Fruit fly (Drosophila melanogaster) whole organism, embryonic: ENCODE data around the gene Muc91C.
A peak's percentile ranks its signal among the peaks of the same experiment; 100 is the strongest.

ENCODE experiments used
- ATbp ChIP-seq: fragments of 200-800 bp; sonication (Bioruptor generic); optimal IDR thresholded peaks from 2 replicates; lab custom pipeline; 2017; ENCODE audit warnings: missing biosample characterization, mild to moderate bottlenecking, missing genetic modification characterization, missing genetic modification reagents
- Aef1 ChIP-seq: fragments of 200-800 bp; sonication (Bioruptor generic); IDR thresholded peaks from 3 replicates; pipeline ENCODE4 v1.3.6; 2022; ENCODE audit warnings: missing biosample characterization, missing genetic modification characterization
- B-H1 ChIP-seq: fragments of 200-800 bp; sonication (Bioruptor generic); IDR thresholded peaks from 3 replicates; pipeline ENCODE4 v1.3.6; 2022; ENCODE audit warnings: missing biosample characterization, missing genetic modification characterization
- CG10431 ChIP-seq: fragments of 200-800 bp; sonication (Bioruptor generic); optimal IDR thresholded peaks from 3 replicates; lab custom pipeline; 2018; ENCODE audit warnings: missing biosample characterization, mild to moderate bottlenecking, missing genetic modification characterization
- CG10959 ChIP-seq: fragments of 200-800 bp; sonication (Bioruptor generic); IDR thresholded peaks from 2 replicates; pipeline ENCODE4 v1.3.6; 2022; ENCODE audit warnings: missing biosample characterization, missing genetic modification characterization
- CG12219 ChIP-seq: fragments of 200-800 bp; sonication (Bioruptor generic); optimal IDR thresholded peaks from 3 replicates; lab custom pipeline; 2018; ENCODE audit warnings: missing biosample characterization, mild to moderate bottlenecking, missing genetic modification characterization
- CG12659 ChIP-seq: fragments of 200-800 bp; sonication (Bioruptor generic); optimal IDR thresholded peaks from 3 replicates; lab custom pipeline; 2017; ENCODE audit warnings: mild to moderate bottlenecking, missing biosample characterization, missing genetic modification reagents, missing genetic modification characterization
- CG13287 ChIP-seq: fragments of 200-800 bp; sonication (Bioruptor generic); IDR thresholded peaks from 2 replicates; pipeline ENCODE4 v1.3.6; 2022; ENCODE audit warnings: missing biosample characterization, missing genetic modification characterization; ENCODE audit not compliant: partially characterized antibody
- CG13624 ChIP-seq: fragments of 200-800 bp; sonication (Bioruptor generic); optimal IDR thresholded peaks from 2 replicates; lab custom pipeline; 2016; ENCODE audit warnings: missing biosample characterization, missing genetic modification characterization
- CG18262 ChIP-seq: fragments of 200-800 bp; optimal IDR thresholded peaks from 3 replicates; lab custom pipeline; 2019; ENCODE audit warnings: missing biosample characterization, mild to moderate bottlenecking, missing genetic modification characterization, moderate library complexity
- CG1832 ChIP-seq: fragments of 200-800 bp; sonication (Bioruptor generic); optimal IDR thresholded peaks from 2 replicates; lab custom pipeline; 2017; ENCODE audit warnings: missing biosample characterization, mild to moderate bottlenecking, missing genetic modification characterization, inconsistent platforms
- CG2712 ChIP-seq: fragments of 200-800 bp; optimal IDR thresholded peaks from 3 replicates; lab custom pipeline; 2019; ENCODE audit warnings: missing biosample characterization, mild to moderate bottlenecking, missing genetic modification characterization, moderate library complexity
- CG32767 ChIP-seq: fragments of 200-800 bp; sonication (Bioruptor generic); IDR thresholded peaks from 2 replicates; pipeline ENCODE4 v1.3.6; 2022; ENCODE audit warnings: missing biosample characterization, missing genetic modification characterization
- CG3407 ChIP-seq: fragments of 200-800 bp; sonication (Bioruptor generic); optimal IDR thresholded peaks from 2 replicates; lab custom pipeline; 2018; ENCODE audit warnings: missing biosample characterization, mild to moderate bottlenecking, missing genetic modification characterization
- CG43689 ChIP-seq: fragments of 200-800 bp; sonication (Bioruptor generic); IDR thresholded peaks from 2 replicates; pipeline ENCODE4 v1.3.6; 2022; ENCODE audit warnings: missing biosample characterization, missing genetic modification characterization
- CG4424 ChIP-seq: fragments of 200-800 bp; sonication (Bioruptor generic); optimal IDR thresholded peaks from 3 replicates; lab custom pipeline; 2016; ENCODE audit warnings: missing biosample characterization, missing genetic modification characterization
- CG5953 ChIP-seq: fragments of 200-800 bp; sonication (Bioruptor generic); IDR thresholded peaks from 2 replicates; pipeline ENCODE4 v1.3.6; 2022; ENCODE audit warnings: missing biosample characterization, missing genetic modification characterization
- CG6683 ChIP-seq: fragments of 200-800 bp; sonication (Bioruptor generic); optimal IDR thresholded peaks from 2 replicates; lab custom pipeline; 2017; ENCODE audit warnings: missing biosample characterization, mild to moderate bottlenecking, missing genetic modification characterization, missing genetic modification reagents
- CG7839 ChIP-seq: fragments of 200-800 bp; sonication (Bioruptor generic); optimal IDR thresholded peaks from 3 replicates; lab custom pipeline; 2018; ENCODE audit warnings: missing biosample characterization, mild to moderate bottlenecking, missing genetic modification characterization, moderate library complexity
- CG8388 ChIP-seq: fragments of 200-800 bp; sonication (Bioruptor generic); optimal IDR thresholded peaks from 2 replicates; lab custom pipeline; 2019; ENCODE audit warnings: missing biosample characterization, mild to moderate bottlenecking, missing genetic modification characterization, moderate library complexity
- CG9609 ChIP-seq: fragments of 200-800 bp; sonication (Bioruptor generic); optimal IDR thresholded peaks from 3 replicates; lab custom pipeline; 2016; ENCODE audit warnings: missing biosample characterization, missing genetic modification characterization
- CHES-1-like ChIP-seq: fragments of 200-800 bp; sonication (Bioruptor generic); optimal IDR thresholded peaks from 2 replicates; lab custom pipeline; 2016; ENCODE audit warnings: missing biosample characterization, missing genetic modification characterization
- CrebB ChIP-seq: fragments of 200-800 bp; sonication (Bioruptor generic); optimal IDR thresholded peaks from 3 replicates; lab custom pipeline; 2018; ENCODE audit warnings: missing biosample characterization, mild to moderate bottlenecking, missing genetic modification characterization
- Dip3 ChIP-seq: fragments of 200-800 bp; sonication (Bioruptor generic); optimal IDR thresholded peaks from 3 replicates; lab custom pipeline; 2016; ENCODE audit warnings: missing biosample characterization, missing genetic modification characterization
- Dll ChIP-seq: fragments of 200-800 bp; sonication (Bioruptor generic); IDR thresholded peaks from 4 replicates; pipeline ENCODE4 v1.3.6; 2022; ENCODE audit warnings: missing biosample characterization, missing genetic modification characterization; ENCODE audit not compliant: partially characterized antibody
- HLH54F ChIP-seq: fragments of 200-800 bp; sonication (Bioruptor generic); optimal IDR thresholded peaks from 3 replicates; lab custom pipeline; 2016; ENCODE audit warnings: missing biosample characterization, missing genetic modification characterization
- HLHmδ ChIP-seq: fragments of 200-800 bp; sonication (Bioruptor generic); optimal IDR thresholded peaks from 2 replicates; lab custom pipeline; 2018; ENCODE audit warnings: missing biosample characterization, mild to moderate bottlenecking, missing genetic modification characterization, moderate library complexity
- HmgD ChIP-seq: fragments of 200-800 bp; sonication (Bioruptor generic); optimal IDR thresholded peaks from 3 replicates; lab custom pipeline; 2016; ENCODE audit warnings: missing biosample characterization, missing genetic modification characterization
- Mad ChIP-seq: fragments of 200-800 bp; sonication (Bioruptor generic); optimal IDR thresholded peaks from 2 replicates; lab custom pipeline; 2016; ENCODE audit warnings: missing biosample characterization, missing genetic modification characterization
- Mrtf ChIP-seq: fragments of 200-800 bp; sonication (Bioruptor generic); IDR thresholded peaks from 3 replicates; pipeline ENCODE4 v1.3.6; 2022; ENCODE audit warnings: missing biosample characterization, missing genetic modification characterization
- chif ChIP-seq, 2 experiments: fragments of 200-800 bp; sonication (Bioruptor generic); optimal IDR thresholded peaks; 3 replicates each; lab custom pipeline; 2016; ENCODE audit warnings: missing biosample characterization in 2 of 2, missing genetic modification characterization in 2 of 2
- chinmo ChIP-seq: fragments of 200-800 bp; sonication (Bioruptor generic); IDR thresholded peaks from 4 replicates; pipeline ENCODE4 v1.3.6; 2022; ENCODE audit warnings: missing biosample characterization, missing genetic modification characterization; ENCODE audit not compliant: partially characterized antibody
- dati ChIP-seq: fragments of 200-800 bp; sonication (Bioruptor generic); IDR thresholded peaks from 2 replicates; pipeline ENCODE4 v1.3.6; 2022; ENCODE audit warnings: missing biosample characterization, missing genetic modification characterization
- inv ChIP-seq: fragments of 200-800 bp; sonication (Bioruptor generic); IDR thresholded peaks from 2 replicates; pipeline ENCODE4 v1.3.6; 2022; ENCODE audit warnings: missing biosample characterization, missing genetic modification characterization; ENCODE audit not compliant: partially characterized antibody
- kay ChIP-seq: fragments of 200-800 bp; sonication (Bioruptor generic); optimal IDR thresholded peaks from 2 replicates; lab custom pipeline; 2016; ENCODE audit warnings: missing biosample characterization, missing genetic modification characterization
- nau ChIP-seq: fragments of 200-800 bp; sonication (Bioruptor generic); optimal IDR thresholded peaks from 3 replicates; lab custom pipeline; 2017; ENCODE audit warnings: missing biosample characterization, mild to moderate bottlenecking, missing genetic modification characterization, missing genetic modification reagents
- p53 ChIP-seq: fragments of 200-800 bp; sonication (Bioruptor generic); optimal IDR thresholded peaks from 2 replicates; lab custom pipeline; 2016; ENCODE audit warnings: missing biosample characterization, missing genetic modification characterization
- pan ChIP-seq, 4 experiments: fragments of >200 bp in 3 of 4; fragments of 200-800 bp in 1 of 4; sonication (Bioruptor generic) in 1 of 4; optimal IDR thresholded peaks in 3 of 4; IDR thresholded peaks in 1 of 4; 2 replicates each; pipeline versions ENCODE4 v1.3.6 to Lab custom; 2017 to 2022; ENCODE audit warnings: missing biosample characterization in 2 of 4, missing genetic modification characterization in 2 of 4, mixed read lengths in 1 of 4
- repo ChIP-seq: fragments of 200-800 bp; sonication (Bioruptor generic); optimal IDR thresholded peaks from 2 replicates; lab custom pipeline; 2016; ENCODE audit warnings: missing biosample characterization, missing genetic modification characterization
- row ChIP-seq: fragments of 200-800 bp; sonication (Bioruptor generic); IDR thresholded peaks from 3 replicates; pipeline ENCODE4 v1.3.6; 2022; ENCODE audit warnings: missing biosample characterization, missing genetic modification characterization
- salm ChIP-seq: fragments of 200-800 bp; sonication (Bioruptor generic); optimal IDR thresholded peaks from 2 replicates; lab custom pipeline; 2018; ENCODE audit warnings: missing biosample characterization, mild to moderate bottlenecking, missing genetic modification characterization
- shn ChIP-seq: fragments of 200-800 bp; sonication (Bioruptor generic); optimal IDR thresholded peaks from 3 replicates; lab custom pipeline; 2016; ENCODE audit warnings: missing biosample characterization, missing genetic modification characterization
- slbo ChIP-seq: fragments of 200-800 bp; sonication (Bioruptor generic); IDR thresholded peaks from 2 replicates; pipeline ENCODE4 v1.3.6; 2022; ENCODE audit warnings: missing biosample characterization, missing genetic modification characterization
- toy ChIP-seq: fragments of 200-800 bp; sonication (Bioruptor generic); IDR thresholded peaks from 2 replicates; pipeline ENCODE4 v1.3.6; 2022; ENCODE audit warnings: missing biosample characterization, missing genetic modification characterization
- trem ChIP-seq: fragments of 200-800 bp; optimal IDR thresholded peaks from 3 replicates; lab custom pipeline; 2019; ENCODE audit warnings: missing biosample characterization, mild to moderate bottlenecking, missing genetic modification characterization, moderate library complexity
- trh ChIP-seq: fragments of 200-800 bp; sonication (Bioruptor generic); optimal IDR thresholded peaks from 2 replicates; lab custom pipeline; 2016; ENCODE audit warnings: missing biosample characterization, missing genetic modification characterization
- unpg ChIP-seq: fragments of 200-800 bp; sonication (Bioruptor generic); optimal IDR thresholded peaks from 3 replicates; lab custom pipeline; 2018; ENCODE audit warnings: missing biosample characterization, mild to moderate bottlenecking, missing genetic modification characterization, moderate library complexity
- vvl ChIP-seq: fragments of 200-800 bp; sonication (Bioruptor generic); IDR thresholded peaks from 2 replicates; pipeline ENCODE4 v1.3.6; 2022; ENCODE audit warnings: missing biosample characterization, missing genetic modification characterization

Muc91C gene

DNA sequence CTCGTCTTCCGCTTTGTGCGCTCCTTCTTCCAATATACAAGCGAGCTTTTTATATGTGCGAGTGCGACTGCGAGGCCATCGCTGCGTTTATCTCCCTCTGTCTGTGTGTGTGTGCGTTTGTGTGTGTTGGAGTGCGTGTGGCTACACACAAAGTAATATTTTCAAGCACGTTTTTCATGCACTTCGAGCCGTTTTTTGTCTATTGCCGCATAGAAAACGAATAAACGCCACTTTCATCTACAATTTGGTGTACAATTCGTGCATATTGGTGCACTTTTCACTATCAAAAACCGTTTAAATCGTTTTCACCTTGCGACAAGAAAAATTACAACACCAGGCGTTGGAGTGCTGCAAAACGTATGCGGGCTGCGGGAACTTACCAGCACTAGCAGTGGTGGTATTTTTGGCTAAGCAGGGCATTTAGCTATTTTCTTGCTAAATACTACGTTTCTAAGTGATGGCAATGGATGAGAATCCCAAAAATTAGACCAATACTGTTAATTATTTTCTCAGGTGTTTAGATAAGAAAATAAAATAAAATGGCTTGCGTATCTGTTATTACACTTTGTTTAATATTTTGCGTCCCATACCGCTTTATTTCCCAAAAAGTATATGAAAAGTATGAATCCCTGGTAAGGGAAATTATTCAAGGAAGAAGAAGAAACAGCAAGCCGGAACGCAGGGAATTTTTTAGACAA lies 33.4 kb downstream of the Muc91C start, which contains the start of the genes CG31224 and CstF64 (continued):
- TF ChIP-seq toy (GFP tag; lab: Robert Waterston, UW), result 0 out of 2 replicates have a peak, but pooled peaks have one; percentile 25
- peak; percentile 76 for TF ChIP-seq Aef1
- no peak for TF ChIP-seq pan (optimal IDR thresholded peaks at IDR 0.05; lab: Kevin White, UChicago)
- TF ChIP-seq pan (GFP tag; optimal IDR thresholded peaks at IDR 0.05 in 1 of 2, IDR thresholded peaks at IDR 0.05 in 1 of 2), result peak in 1 of 2 experiments; percentile 90
- TF ChIP-seq CG2712 (tag; lab: Kevin White, UChicago), result peak; percentile 86
- TF ChIP-seq CrebB (tag; lab: Kevin White, UChicago), result peak; percentile 38
- TF ChIP-seq CG12219 (GFP tag; lab: Kevin White, UChicago), result peak; percentile 42
- TF ChIP-seq dati (GFP tag; lab: Robert Waterston, UW), result peak; percentile 52; the same call in 1 of the 2 replicates
- peak; percentile 92 for TF ChIP-seq CHES-1-like (GFP tag; lab: Kevin White, UChicago)
- peak; percentile 59 for TF ChIP-seq CG6683 (GFP tag; lab: Kevin White, UChicago)
- TF ChIP-seq CG9609 (GFP tag; lab: Kevin White, UChicago), result peak; percentile 83
- peak; percentile 94 for TF ChIP-seq row (GFP tag; lab: Robert Waterston, UW)
- TF ChIP-seq CG18262 (tag; lab: Kevin White, UChicago), result peak; percentile 81
- peak; percentile 59; the same call in 2 of the 4 replicates for TF ChIP-seq chinmo (GFP tag; lab: Robert Waterston, UW)
- TF ChIP-seq p53 (GFP tag; lab: Kevin White, UChicago), result peak; percentile 66
- peak; percentile 82 for TF ChIP-seq repo
- peak; percentile 78 for TF ChIP-seq B-H1 (GFP tag; lab: Robert Waterston, UW)
- TF ChIP-seq trh (GFP tag; lab: Kevin White, UChicago), result peak; percentile 58
- peak; percentile 83 for TF ChIP-seq CG4424
- TF ChIP-seq salm, result peak; percentile 36
- TF ChIP-seq Dll (GFP tag; lab: Robert Waterston, UW), result 0 out of 4 replicates have a peak, but pooled peaks have one; percentile 28
- peak; percentile 46 for TF ChIP-seq CG10431 (GFP tag; lab: Kevin White, UChicago)
- peak; percentile 58 for TF ChIP-seq CG43689 (GFP tag; lab: Robert Waterston, UW)
- no peak for TF ChIP-seq CG10959 (GFP tag; lab: Robert Waterston, UW)
- peak; percentile 94 for TF ChIP-seq HLH54F (GFP tag; lab: Kevin White, UChicago)
- peak; percentile 75 for TF ChIP-seq CG8388 (GFP tag; lab: Kevin White, UChicago)
- peak; percentile 94 for TF ChIP-seq slbo
- no peak for TF ChIP-seq nau (GFP tag; lab: Kevin White, UChicago)
- TF ChIP-seq CG12659, result peak; percentile 90
- peak; percentile 66; the same call in 1 of the 2 replicates for TF ChIP-seq CG32767 (GFP tag; lab: Robert Waterston, UW)
- peak; percentile 83 for TF ChIP-seq unpg (GFP tag; lab: Kevin White, UChicago)
- TF ChIP-seq CG3407 (GFP tag; lab: Kevin White, UChicago), result no peak
- peak; percentile 87 to 88 for TF ChIP-seq chif (GFP tag; optimal IDR thresholded peaks at IDR 0.05; lab: Kevin White, UChicago)
- peak; percentile 78 for TF ChIP-seq trem (tag; lab: Kevin White, UChicago)
- TF ChIP-seq CG7839 (tag; lab: Kevin White, UChicago), result no peak
- peak; percentile 55; the same call in 1 of the 2 replicates for TF ChIP-seq CG5953 (GFP tag; lab: Robert Waterston, UW)
- TF ChIP-seq shn (GFP tag; lab: Kevin White, UChicago), result peak; percentile 89
- no peak for TF ChIP-seq inv (GFP tag; lab: Robert Waterston, UW)
- peak; percentile 93 for TF ChIP-seq Mad (GFP tag; lab: Kevin White, UChicago)
- TF ChIP-seq HmgD, result peak; percentile 86
- peak; percentile 71 for TF ChIP-seq kay (GFP tag; lab: Kevin White, UChicago)
- no peak for TF ChIP-seq HLHmδ (GFP tag; lab: Kevin White, UChicago)
- peak; percentile 48 for TF ChIP-seq CG1832
- TF ChIP-seq CG13624 (GFP tag; lab: Kevin White, UChicago), result peak; percentile 92
- TF ChIP-seq CG13287 (GFP tag; lab: Robert Waterston, UW), result no peak; the same call in none of the 2 replicates
- peak; percentile 90 for TF ChIP-seq vvl (GFP tag; lab: Robert Waterston, UW)
- TF ChIP-seq ATbp (GFP tag; lab: Kevin White, UChicago), result peak; percentile 35
- peak; percentile 89 for TF ChIP-seq Dip3 (GFP tag; lab: Kevin White, UChicago)
- peak; percentile 63; the same call in 2 of the 3 replicates for TF ChIP-seq Mrtf (GFP tag; lab: Robert Waterston, UW)
